Worm (Caenorhabditis elegans) whole organism, L1 larva: ENCODE measurements around the gene nhr-61.
A peak's percentile ranks its signal among the peaks of the same experiment; 100 is the strongest.

ENCODE experiments used
- aha-1 ChIP-seq: fragments of 150-350 bp; optimal IDR thresholded peaks from 2 replicates; lab custom pipeline; 2014; ENCODE audit warnings: missing biosample characterization, missing genetic modification characterization
- ama-1 ChIP-seq: fragments of 150-350 bp; optimal IDR thresholded peaks from 2 replicates; lab custom pipeline; 2014
- blmp-1 ChIP-seq: fragments of 150-350 bp; optimal IDR thresholded peaks from 2 replicates; lab custom pipeline; 2014; ENCODE audit warnings: missing biosample characterization, missing genetic modification characterization
- ceh-8 ChIP-seq: fragments of 200-800 bp; sonication (Bioruptor generic); optimal IDR thresholded peaks from 2 replicates; lab custom pipeline; 2018; ENCODE audit warnings: mild to moderate bottlenecking, missing genetic modification characterization, moderate library complexity, missing compliant biosample characterization
- ceh-82 ChIP-seq, 3 experiments: fragments of 150-350 bp in 1 of 3; sonication (generic microtip) in 2 of 3; optimal IDR thresholded peaks; 2 replicates each; lab custom pipeline; 2014 to 2017; ENCODE audit warnings: missing biosample characterization in 3 of 3, missing genetic modification characterization in 3 of 3
- dpl-1 ChIP-seq, 3 experiments: fragments of 150-350 bp in 2 of 3; sonication (generic microtip) in 1 of 3; optimal IDR thresholded peaks; 2 replicates each; lab custom pipeline; 2014 to 2017; ENCODE audit warnings: missing biosample characterization in 3 of 3, missing genetic modification characterization in 3 of 3, missing genetic modification reagents in 3 of 3
- efl-1 ChIP-seq, 4 experiments: fragments of 150-350 bp; optimal IDR thresholded peaks in 3 of 4; peaks in 1 of 4; 1 replicate in 1 of 4; 2 replicates in 3 of 4; lab custom pipeline; 2014; ENCODE audit warnings: missing biosample characterization in 2 of 4, missing genetic modification characterization in 2 of 4, missing genetic modification reagents in 2 of 4
- egl-13 ChIP-seq: sonication (generic microtip); optimal IDR thresholded peaks from 2 replicates; lab custom pipeline; 2016; ENCODE audit warnings: missing genotype, missing genetic modification reagents, missing genetic modification characterization, missing compliant biosample characterization
- elt-2 ChIP-seq: sonication (generic microtip); optimal IDR thresholded peaks from 2 replicates; lab custom pipeline; 2016; ENCODE audit warnings: missing genetic modification characterization, mild to moderate bottlenecking, inconsistent platforms, missing compliant biosample characterization, missing genetic modification reagents
- fkh-10 ChIP-seq: sonication (generic microtip); optimal IDR thresholded peaks from 2 replicates; lab custom pipeline; 2017; ENCODE audit warnings: missing biosample characterization, missing genetic modification reagents, missing genetic modification characterization
- fkh-8 ChIP-seq: sonication (generic microtip); optimal IDR thresholded peaks from 2 replicates; lab custom pipeline; 2016; ENCODE audit warnings: mild to moderate bottlenecking, missing genetic modification characterization, missing compliant biosample characterization
- irx-1 ChIP-seq: sonication (generic microtip); optimal IDR thresholded peaks from 2 replicates; lab custom pipeline; 2016; ENCODE audit warnings: missing genetic modification characterization, missing compliant biosample characterization
- jun-1 ChIP-seq: fragments of 150-350 bp; optimal IDR thresholded peaks from 2 replicates; lab custom pipeline; 2014; ENCODE audit warnings: missing biosample characterization, missing genetic modification reagents, missing genetic modification characterization
- lin-13 ChIP-seq: fragments of 150-350 bp; optimal IDR thresholded peaks from 2 replicates; lab custom pipeline; 2014; ENCODE audit warnings: missing biosample characterization, missing genetic modification reagents, missing genetic modification characterization
- lin-14 ChIP-seq: fragments of 200-800 bp; sonication (Bioruptor generic); optimal IDR thresholded peaks from 2 replicates; lab custom pipeline; 2018; ENCODE audit warnings: mild to moderate bottlenecking, missing genetic modification characterization, moderate library complexity, missing compliant biosample characterization
- lin-35 ChIP-seq, 2 experiments: fragments of 150-350 bp; optimal IDR thresholded peaks; 2 replicates each; lab custom pipeline; 2014; ENCODE audit warnings: missing biosample characterization in 2 of 2, missing genetic modification characterization in 2 of 2, missing genetic modification reagents in 2 of 2
- lsy-2 ChIP-seq, 2 experiments: fragments of 150-350 bp; optimal IDR thresholded peaks; 2 replicates each; lab custom pipeline; 2014; ENCODE audit warnings: missing biosample characterization in 2 of 2, missing genetic modification characterization in 2 of 2
- mdl-1 ChIP-seq, 2 experiments: fragments of 150-350 bp; optimal IDR thresholded peaks; 2 replicates each; lab custom pipeline; 2014 to 2017; ENCODE audit warnings: missing biosample characterization in 2 of 2, missing genetic modification characterization in 2 of 2, inconsistent platforms in 1 of 2
- mep-1 ChIP-seq: fragments of 150-350 bp; optimal IDR thresholded peaks from 2 replicates; lab custom pipeline; 2014; ENCODE audit warnings: missing biosample characterization, missing genetic modification characterization
- nhr-20 ChIP-seq: sonication (generic microtip); optimal IDR thresholded peaks from 2 replicates; lab custom pipeline; 2016; ENCODE audit warnings: mild to moderate bottlenecking, missing genetic modification characterization, missing compliant biosample characterization
- nhr-47 ChIP-seq: sonication (generic microtip); optimal IDR thresholded peaks from 2 replicates; lab custom pipeline; 2016; ENCODE audit warnings: mild to moderate bottlenecking, missing genetic modification characterization, moderate library complexity, missing compliant biosample characterization
- nhr-71 ChIP-seq: sonication (generic microtip); optimal IDR thresholded peaks from 2 replicates; lab custom pipeline; 2016; ENCODE audit warnings: mild to moderate bottlenecking, missing genetic modification characterization, moderate library complexity, missing compliant biosample characterization
- nhr-77 ChIP-seq: fragments of 150-350 bp; optimal IDR thresholded peaks from 2 replicates; lab custom pipeline; 2014; ENCODE audit warnings: missing biosample characterization, missing genetic modification characterization
- nhr-84 ChIP-seq: sonication (generic microtip); optimal IDR thresholded peaks from 2 replicates; lab custom pipeline; 2017; ENCODE audit warnings: missing biosample characterization, missing genetic modification characterization
- nhr-85 ChIP-seq: sonication (generic microtip); peaks from one replicate; lab custom pipeline; 2016; ENCODE audit warnings: missing genetic modification characterization, inconsistent platforms, missing compliant biosample characterization
- pag-3 ChIP-seq: sonication (generic microtip); optimal IDR thresholded peaks from 2 replicates; lab custom pipeline; 2017; ENCODE audit warnings: missing genetic modification characterization, mild to moderate bottlenecking, missing compliant biosample characterization, antibody characterized with exemption, borderline replicate concordance; ENCODE audit not compliant: insufficient read depth
- skn-1 ChIP-seq: fragments of 150-350 bp; optimal IDR thresholded peaks from 2 replicates; lab custom pipeline; 2014; ENCODE audit warnings: missing biosample characterization, missing genetic modification characterization
- snpc-4 ChIP-seq: fragments of 150-350 bp; optimal IDR thresholded peaks from 2 replicates; lab custom pipeline; 2014; ENCODE audit warnings: missing biosample characterization, missing genetic modification characterization
- sox-4 ChIP-seq: sonication (generic microtip); optimal IDR thresholded peaks from 2 replicates; lab custom pipeline; 2016; ENCODE audit warnings: missing genetic modification characterization, missing compliant biosample characterization
- swsn-7 ChIP-seq: sonication (generic microtip); optimal IDR thresholded peaks from 2 replicates; lab custom pipeline; 2016; ENCODE audit warnings: missing genetic modification characterization, missing compliant biosample characterization
- tbx-2 ChIP-seq: sonication (generic microtip); optimal IDR thresholded peaks from 2 replicates; lab custom pipeline; 2016; ENCODE audit warnings: missing genetic modification characterization, missing compliant biosample characterization
- unc-130 ChIP-seq: fragments of 150-350 bp; optimal IDR thresholded peaks from 2 replicates; lab custom pipeline; 2017; ENCODE audit warnings: missing biosample characterization, missing genetic modification characterization, inconsistent platforms
- unc-86 ChIP-seq: sonication (generic microtip); optimal IDR thresholded peaks from 2 replicates; lab custom pipeline; 2016; ENCODE audit warnings: missing genetic modification characterization, missing compliant biosample characterization
- ztf-4 ChIP-seq: fragments of 150-350 bp; optimal IDR thresholded peaks from 2 replicates; lab custom pipeline; 2014; ENCODE audit warnings: missing biosample characterization, missing genetic modification characterization

The nhr-61 gene

ce11 chrII:14811472-14811871, 6.9 kb downstream of the nhr-61 start:
- TF ChIP-seq egl-13 (tag; lab: Kevin White, UChicago) (no peak), elt-2 (tag; lab: Kevin White, UChicago) (peak; percentile 7), jun-1 (tag; lab: Kevin White, UChicago) (peak; percentile 23), nhr-47 (tag; lab: Kevin White, UChicago) (no peak), lin-14 (GFP tag; lab: Kevin White, UChicago) (peak; percentile 44), unc-130 (tag; lab: Kevin White, UChicago) (no peak), ama-1 (lab: Kevin White, UChicago) (no peak), mep-1 (no peak), nhr-85 (tag; lab: Kevin White, UChicago) (no peak), lin-35 (GFP tag; optimal IDR thresholded peaks at IDR 0.05; lab: Kevin White, UChicago) (peak in 1 of 2 experiments; percentile 27)

- TF ChIP-seq dpl-1 (GFP tag; optimal IDR thresholded peaks at IDR 0.05; lab: Kevin White, UChicago) (peak in 1 of 3 experiments; percentile 62), nhr-20 (tag; lab: Kevin White, UChicago) (no peak), pag-3 (tag; lab: Kevin White, UChicago) (no peak), aha-1 (tag; lab: Kevin White, UChicago) (no peak), lsy-2 (tag; optimal IDR thresholded peaks at IDR 0.05; lab: Kevin White, UChicago) (peak in 1 of 2 experiments; percentile 36), swsn-7 (tag; lab: Kevin White, UChicago) (peak; percentile 38), skn-1 (no peak), lin-13 (GFP tag; lab: Kevin White, UChicago) (no peak), mdl-1 (tag; optimal IDR thresholded peaks at IDR 0.05; lab: Kevin White, UChicago) (peak in 1 of 2 experiments; percentile 42), nhr-84 (no peak), efl-1 (optimal IDR thresholded peaks at IDR 0.05; lab: Kevin White, UChicago) (peak; percentile 42 to 45), efl-1 (GFP tag; optimal IDR thresholded peaks at IDR 0.05 in 1 of 2; lab: Kevin White, UChicago) (peak; percentile 27 to 35), snpc-4 (tag; lab: Kevin White, UChicago) (peak; percentile 26), egl-13 (tag; lab: Kevin White, UChicago) (peak; percentile 61), fkh-10 (GFP tag; lab: Kevin White, UChicago) (peak; percentile 58), unc-86 (peak; percentile 7), nhr-47 (tag; lab: Kevin White, UChicago) (peak; percentile 33), nhr-71 (tag; lab: Kevin White, UChicago) (peak; percentile 33), irx-1 (tag; lab: Kevin White, UChicago) (no peak), fkh-8 (tag; lab: Kevin White, UChicago) (peak; percentile 27), mep-1 (no peak), sox-4 (tag; lab: Kevin White, UChicago) (no peak), tbx-2 (tag; lab: Kevin White, UChicago) (peak; percentile 9), ceh-82 (tag; optimal IDR thresholded peaks at IDR 0.05; lab: Kevin White, UChicago) (peak in 1 of 3 experiments; percentile 43), lin-14 (GFP tag; lab: Kevin White, UChicago) (peak; percentile 81), nhr-77 (tag; lab: Kevin White, UChicago) (peak; percentile 71)
These were observed 7.7 kb downstream of the nhr-61 start for ce11 chrII:14810609-14811008.

- TF ChIP-seq nhr-47 (tag; lab: Kevin White, UChicago) (no peak), mep-1 (no peak), nhr-84 (no peak), blmp-1 (no peak), lsy-2 (tag; optimal IDR thresholded peaks at IDR 0.05; lab: Kevin White, UChicago) (no peak), ztf-4 (tag; lab: Kevin White, UChicago) (no peak), lin-35 (GFP tag; optimal IDR thresholded peaks at IDR 0.05; lab: Kevin White, UChicago) (no peak)
These were observed 9.7 kb downstream of the nhr-61 start, which contains the start of gene W01D2.6 for ce11 chrII:14808686-14809085. TSS of gene W01D2.6 (plus strand) at chrII:14808986.

- no peak for TF ChIP-seq efl-1 (optimal IDR thresholded peaks at IDR 0.05; lab: Kevin White, UChicago)
- peak in 1 of 2 experiments; percentile 51 for TF ChIP-seq efl-1 (GFP tag; optimal IDR thresholded peaks at IDR 0.05 in 1 of 2; lab: Kevin White, UChicago)
- TF ChIP-seq sox-4 (tag; lab: Kevin White, UChicago) = no peak
- TF ChIP-seq ceh-8 (GFP tag; lab: Kevin White, UChicago) = peak; percentile 3
These were observed 12.7 kb downstream of the nhr-61 start, which contains the start of gene srt-11 for ce11 chrII:14805686-14806085. TSS of gene srt-11 (plus strand) at chrII:14805986.
